Worm (Caenorhabditis elegans) whole organism, L1 larva: Measurements from ENCODE around the gene pis-1.

Experiments used
- aly-2 ChIP-seq: fragments of 150-350 bp; optimal IDR thresholded peaks from 2 replicates; lab custom pipeline; 2014; ENCODE audit warnings: missing biosample characterization, missing genetic modification characterization
- ceh-82 ChIP-seq, 3 experiments: fragments of 150-350 bp in 1 of 3; sonication (generic microtip) in 2 of 3; optimal IDR thresholded peaks; 2 replicates each; lab custom pipeline; 2014 to 2017; ENCODE audit warnings: missing biosample characterization in 3 of 3, missing genetic modification characterization in 3 of 3
- ces-1 ChIP-seq: fragments of 150-350 bp; optimal IDR thresholded peaks from 2 replicates; lab custom pipeline; 2014; ENCODE audit warnings: missing biosample characterization, missing genetic modification reagents, missing genetic modification characterization
- elt-2 ChIP-seq: sonication (generic microtip); optimal IDR thresholded peaks from 2 replicates; lab custom pipeline; 2016; ENCODE audit warnings: missing genetic modification characterization, mild to moderate bottlenecking, inconsistent platforms, missing compliant biosample characterization, missing genetic modification reagents
- fkh-10 ChIP-seq: sonication (generic microtip); optimal IDR thresholded peaks from 2 replicates; lab custom pipeline; 2017; ENCODE audit warnings: missing biosample characterization, missing genetic modification reagents, missing genetic modification characterization
- fos-1 ChIP-seq: fragments of 150-350 bp; optimal IDR thresholded peaks from 2 replicates; lab custom pipeline; 2014; ENCODE audit warnings: missing biosample characterization, missing genetic modification characterization
- hpl-2 ChIP-seq: fragments of 150-350 bp; optimal IDR thresholded peaks from 2 replicates; lab custom pipeline; 2014; ENCODE audit warnings: missing biosample characterization, missing genetic modification reagents, missing genetic modification characterization
- lin-13 ChIP-seq: fragments of 150-350 bp; optimal IDR thresholded peaks from 2 replicates; lab custom pipeline; 2014; ENCODE audit warnings: missing biosample characterization, missing genetic modification reagents, missing genetic modification characterization
- mef-2 ChIP-seq: fragments of 150-350 bp; optimal IDR thresholded peaks from 2 replicates; lab custom pipeline; 2014; ENCODE audit warnings: missing biosample characterization, missing genetic modification characterization
- nhr-237 ChIP-seq: fragments of 150-350 bp; optimal IDR thresholded peaks from 2 replicates; lab custom pipeline; 2014; ENCODE audit warnings: missing biosample characterization, missing genetic modification characterization
- nhr-77 ChIP-seq: fragments of 150-350 bp; optimal IDR thresholded peaks from 2 replicates; lab custom pipeline; 2014; ENCODE audit warnings: missing biosample characterization, missing genetic modification characterization
- unc-62 ChIP-seq: fragments of 150-350 bp; optimal IDR thresholded peaks from 2 replicates; lab custom pipeline; 2014; ENCODE audit warnings: missing biosample characterization, missing genetic modification reagents, missing genetic modification characterization
- ztf-11 ChIP-seq, 2 experiments: sonication (generic microtip); optimal IDR thresholded peaks; 2 replicates each; lab custom pipeline; 2016 to 2017; ENCODE audit warnings: missing genetic modification characterization in 2 of 2, missing biosample characterization in 1 of 2, missing compliant biosample characterization in 1 of 2

ce11 chrIV:9833337-9833736, 36.9 kb upstream of the pis-1 start:
- TF ChIP-seq fos-1 (tag; lab: Kevin White, UChicago) (no peak), ztf-11 (tag; optimal IDR thresholded peaks at IDR 0.05; lab: Kevin White, UChicago) (no peak), elt-2 (tag; lab: Kevin White, UChicago) (no peak), nhr-237 (tag; lab: Kevin White, UChicago) (no peak), hpl-2 (GFP tag; lab: Kevin White, UChicago) (no peak), unc-62 (no peak), aly-2 (tag; lab: Kevin White, UChicago) (no peak), mef-2 (tag; lab: Kevin White, UChicago) (no peak), lin-13 (GFP tag; lab: Kevin White, UChicago) (no peak), ces-1 (GFP tag; lab: Kevin White, UChicago) (no peak), ceh-82 (tag; optimal IDR thresholded peaks at IDR 0.05; lab: Kevin White, UChicago) (no peak), nhr-77 (tag; lab: Kevin White, UChicago) (no peak), fkh-10 (no peak)
